Worm (Caenorhabditis elegans) whole organism, midembryonic: ENCODE data around the gene C50E10.1.

Source experiments
- T22C8.4 ChIP-seq: fragments of 200-800 bp; sonication (Bioruptor generic); IDR thresholded peaks from 2 replicates; pipeline ENCODE4 v1.3.6; 2022; ENCODE audit warnings: missing genetic modification characterization, missing compliant biosample characterization
- cog-1 ChIP-seq: sonication (generic microtip); optimal IDR thresholded peaks from 2 replicates; lab custom pipeline; 2016; ENCODE audit warnings: missing genetic modification characterization, missing compliant biosample characterization
- flt-1 ChIP-seq: fragments of 200-800 bp; sonication (Bioruptor generic); IDR thresholded peaks from 2 replicates; pipeline ENCODE4 v1.3.6; 2022; ENCODE audit warnings: missing genetic modification characterization, missing compliant biosample characterization
- klf-2 ChIP-seq: fragments of 200-800 bp; sonication (Bioruptor generic); conservative IDR thresholded peaks from 2 replicates; pipeline ENCODE4 v1.3.6; 2022; ENCODE audit warnings: missing genetic modification reagents, missing genetic modification characterization, missing compliant biosample characterization
- med-1 ChIP-seq: sonication (generic microtip); optimal IDR thresholded peaks from 2 replicates; lab custom pipeline; 2017; ENCODE audit warnings: missing genetic modification characterization, mild to moderate bottlenecking, missing compliant biosample characterization, antibody characterized with exemption, missing genetic modification reagents; ENCODE audit not compliant: insufficient read depth
- ref-1 ChIP-seq: fragments of 200-800 bp; sonication (Bioruptor generic); conservative IDR thresholded peaks from 2 replicates; pipeline ENCODE4 v1.3.6; 2022; ENCODE audit warnings: missing genetic modification reagents, missing genetic modification characterization, missing compliant biosample characterization
- tab-1 ChIP-seq: fragments of 200-800 bp; sonication (Bioruptor generic); IDR thresholded peaks from 2 replicates; pipeline ENCODE4 v1.3.6; 2022; ENCODE audit warnings: missing genetic modification characterization, missing compliant biosample characterization
- ztf-23 ChIP-seq: fragments of 200-800 bp; sonication (Bioruptor generic); IDR thresholded peaks from 2 replicates; pipeline ENCODE4 v1.3.6; 2022; ENCODE audit warnings: missing genetic modification reagents, missing genetic modification characterization, missing compliant biosample characterization
- ztf-29 ChIP-seq: fragments of 200-800 bp; sonication (Bioruptor generic); IDR thresholded peaks from 2 replicates; pipeline ENCODE4 v1.3.6; 2022; ENCODE audit warnings: missing genetic modification reagents, missing genetic modification characterization, missing compliant biosample characterization

Gene C50E10.1

ce11 chrII:12300680-12301079 is 1.6 kb downstream of the C50E10.1 start:
- TF ChIP-seq ref-1 (GFP tag; lab: Robert Waterston, UW) (no peak), T22C8.4 (GFP tag; lab: Robert Waterston, UW) (peak; percentile 84)

- TF ChIP-seq med-1 (GFP tag; lab: Kevin White, UChicago) (no peak), flt-1 (GFP tag; lab: Robert Waterston, UW) (no peak), klf-2 (GFP tag; lab: Robert Waterston, UW) (no peak), ref-1 (GFP tag; lab: Robert Waterston, UW) (no peak), T22C8.4 (GFP tag; lab: Robert Waterston, UW) (no peak), cog-1 (tag; lab: Kevin White, UChicago) (no peak), ztf-23 (no peak), ztf-29 (no peak)
Measured at ce11 chrII:12296591-12296990, 5.7 kb downstream of the C50E10.1 start.

ce11 chrII:12289085-12289484 is 13.2 kb downstream of the C50E10.1 start, which contains the start of gene Y57A10A.31:
Gene Y57A10A.31, plus strand, starts transcription at chrII:12289385.
- TF ChIP-seq cog-1 (tag; lab: Kevin White, UChicago) = no peak
- no peak for TF ChIP-seq ref-1 (GFP tag; lab: Robert Waterston, UW)
- no peak for TF ChIP-seq klf-2 (GFP tag; lab: Robert Waterston, UW)
- TF ChIP-seq flt-1 (GFP tag; lab: Robert Waterston, UW) = no peak
- TF ChIP-seq ztf-23 = no peak
- TF ChIP-seq med-1 (GFP tag; lab: Kevin White, UChicago) = no peak
- no peak for TF ChIP-seq tab-1 (GFP tag; lab: Robert Waterston, UW)
- TF ChIP-seq T22C8.4 (GFP tag; lab: Robert Waterston, UW) = no peak
- TF ChIP-seq ztf-29 = no peak

- TF ChIP-seq klf-2 (GFP tag; lab: Robert Waterston, UW) (no peak), tab-1 (GFP tag; lab: Robert Waterston, UW) (no peak), ztf-23 (no peak), flt-1 (GFP tag; lab: Robert Waterston, UW) (no peak), ref-1 (GFP tag; lab: Robert Waterston, UW) (no peak), med-1 (GFP tag; lab: Kevin White, UChicago) (no peak), T22C8.4 (GFP tag; lab: Robert Waterston, UW) (no peak), cog-1 (tag; lab: Kevin White, UChicago) (no peak), ztf-29 (no peak)
Measured at ce11 chrII:12284045-12284444, 18.2 kb downstream of the C50E10.1 start.

- TF ChIP-seq klf-2 (GFP tag; lab: Robert Waterston, UW) (no peak), flt-1 (GFP tag; lab: Robert Waterston, UW) (no peak), med-1 (GFP tag; lab: Kevin White, UChicago) (no peak), cog-1 (tag; lab: Kevin White, UChicago) (no peak), ztf-23 (no peak), ztf-29 (no peak), ref-1 (GFP tag; lab: Robert Waterston, UW) (no peak), T22C8.4 (GFP tag; lab: Robert Waterston, UW) (no peak), tab-1 (GFP tag; lab: Robert Waterston, UW) (no peak)
Measured at ce11 chrII:12280360-12280759, 21.9 kb downstream of the C50E10.1 start, which contains the start of gene ife-5. Gene ife-5, plus strand, starts transcription at chrII:12280660.

- no peak for TF ChIP-seq ztf-29
- TF ChIP-seq cog-1 (tag; lab: Kevin White, UChicago) = no peak
- no peak for TF ChIP-seq tab-1 (GFP tag; lab: Robert Waterston, UW)
- no peak for TF ChIP-seq klf-2 (GFP tag; lab: Robert Waterston, UW)
- TF ChIP-seq T22C8.4 (GFP tag; lab: Robert Waterston, UW) = no peak
- no peak for TF ChIP-seq ztf-23
- TF ChIP-seq flt-1 (GFP tag; lab: Robert Waterston, UW) = no peak
- no peak for TF ChIP-seq ref-1 (GFP tag; lab: Robert Waterston, UW)
- TF ChIP-seq med-1 (GFP tag; lab: Kevin White, UChicago) = no peak
Measured at ce11 chrII:12279259-12279658, 23.0 kb downstream of the C50E10.1 start, which contains the start of the genes tric-1B.2 and Y57A10A.29. Gene tric-1B.2, minus strand, starts transcription at chrII:12279387. Gene Y57A10A.29, plus strand, starts transcription at chrII:12279561.

- TF ChIP-seq tab-1 (GFP tag; lab: Robert Waterston, UW) (no peak), ztf-29 (no peak), ztf-23 (no peak), T22C8.4 (GFP tag; lab: Robert Waterston, UW) (no peak), klf-2 (GFP tag; lab: Robert Waterston, UW) (no peak), cog-1 (tag; lab: Kevin White, UChicago) (no peak), ref-1 (GFP tag; lab: Robert Waterston, UW) (no peak), flt-1 (GFP tag; lab: Robert Waterston, UW) (no peak), med-1 (GFP tag; lab: Kevin White, UChicago) (no peak)
Measured at ce11 chrII:12278602-12279001, 23.7 kb downstream of the C50E10.1 start.

- no peak for TF ChIP-seq ztf-23
Measured at ce11 chrII:12274944-12275343, 27.3 kb downstream of the C50E10.1 start, which contains the start of gene Y57A10A.27. Gene Y57A10A.27, minus strand, starts transcription at chrII:12275044.

ce11 chrII:12268857-12269256 is 33.4 kb downstream of the C50E10.1 start:
- TF ChIP-seq cog-1 (tag; lab: Kevin White, UChicago) = no peak
- TF ChIP-seq med-1 (GFP tag; lab: Kevin White, UChicago) = no peak
- no peak for TF ChIP-seq ztf-29
- no peak for TF ChIP-seq tab-1 (GFP tag; lab: Robert Waterston, UW)
- TF ChIP-seq klf-2 (GFP tag; lab: Robert Waterston, UW) = no peak
- no peak for TF ChIP-seq ztf-23
- TF ChIP-seq T22C8.4 (GFP tag; lab: Robert Waterston, UW) = no peak
- no peak for TF ChIP-seq ref-1 (GFP tag; lab: Robert Waterston, UW)
- TF ChIP-seq flt-1 (GFP tag; lab: Robert Waterston, UW) = no peak

DNA sequence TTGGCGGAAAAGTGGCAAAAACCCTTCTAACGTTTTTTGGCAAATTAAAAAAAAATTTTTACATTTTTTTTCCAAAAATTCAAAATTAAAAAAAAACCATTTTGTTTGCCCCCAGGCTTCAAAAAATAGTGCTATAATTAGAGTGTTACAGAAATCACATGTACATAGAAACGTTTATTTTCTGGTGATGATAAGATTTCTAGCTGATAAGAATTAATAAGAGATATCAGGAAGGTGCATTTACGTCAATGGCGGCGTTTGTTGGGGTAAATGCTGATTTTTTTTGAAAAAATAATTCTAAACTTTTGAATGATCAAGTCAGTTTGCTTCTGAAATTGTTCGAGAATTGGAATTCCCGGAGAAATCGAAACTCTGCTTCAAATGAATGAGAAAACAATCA is 35.5 kb downstream of the C50E10.1 start:
- TF ChIP-seq T22C8.4 (GFP tag; lab: Robert Waterston, UW) (no peak), med-1 (GFP tag; lab: Kevin White, UChicago) (no peak), tab-1 (GFP tag; lab: Robert Waterston, UW) (no peak), flt-1 (GFP tag; lab: Robert Waterston, UW) (no peak), ref-1 (GFP tag; lab: Robert Waterston, UW) (no peak), klf-2 (GFP tag; lab: Robert Waterston, UW) (no peak), ztf-23 (no peak), ztf-29 (no peak), cog-1 (tag; lab: Kevin White, UChicago) (no peak)
